Worm (Caenorhabditis elegans) whole organism, L1 larva: ENCODE results near the gene cyn-13.

Source experiments
- C16A3.4 ChIP-seq: fragments of 150-350 bp; optimal IDR thresholded peaks from 2 replicates; lab custom pipeline; 2014; ENCODE audit warnings: missing biosample characterization, missing genetic modification characterization
- C34B4.2 ChIP-seq: sonication (generic microtip); optimal IDR thresholded peaks from 2 replicates; lab custom pipeline; 2017; ENCODE audit warnings: mild to moderate bottlenecking, missing genetic modification characterization, missing compliant biosample characterization
- F16B12.6 ChIP-seq: fragments of 150-350 bp; optimal IDR thresholded peaks from 2 replicates; lab custom pipeline; 2014; ENCODE audit warnings: missing biosample characterization, missing genetic modification characterization
- aly-2 ChIP-seq: fragments of 150-350 bp; optimal IDR thresholded peaks from 2 replicates; lab custom pipeline; 2014; ENCODE audit warnings: missing biosample characterization, missing genetic modification characterization
- blmp-1 ChIP-seq: fragments of 150-350 bp; optimal IDR thresholded peaks from 2 replicates; lab custom pipeline; 2014; ENCODE audit warnings: missing biosample characterization, missing genetic modification characterization
- ceh-63 ChIP-seq: fragments of 200-800 bp; sonication (Bioruptor generic); optimal IDR thresholded peaks from 2 replicates; lab custom pipeline; 2018; ENCODE audit warnings: mild to moderate bottlenecking, missing genetic modification characterization, missing compliant biosample characterization
- ceh-8 ChIP-seq: fragments of 200-800 bp; sonication (Bioruptor generic); optimal IDR thresholded peaks from 2 replicates; lab custom pipeline; 2018; ENCODE audit warnings: mild to moderate bottlenecking, missing genetic modification characterization, moderate library complexity, missing compliant biosample characterization
- ceh-82 ChIP-seq, 3 experiments: fragments of 150-350 bp in 1 of 3; sonication (generic microtip) in 2 of 3; optimal IDR thresholded peaks; 2 replicates each; lab custom pipeline; 2014 to 2017; ENCODE audit warnings: missing biosample characterization in 3 of 3, missing genetic modification characterization in 3 of 3
- dpl-1 ChIP-seq, 3 experiments: fragments of 150-350 bp in 2 of 3; sonication (generic microtip) in 1 of 3; optimal IDR thresholded peaks; 2 replicates each; lab custom pipeline; 2014 to 2017; ENCODE audit warnings: missing biosample characterization in 3 of 3, missing genetic modification characterization in 3 of 3, missing genetic modification reagents in 3 of 3
- dsc-1 ChIP-seq: sonication (generic microtip); optimal IDR thresholded peaks from 2 replicates; lab custom pipeline; 2016; ENCODE audit warnings: mild to moderate bottlenecking, missing genetic modification characterization, missing compliant biosample characterization
- efl-1 ChIP-seq, 4 experiments: fragments of 150-350 bp; optimal IDR thresholded peaks in 3 of 4; peaks in 1 of 4; 1 replicate in 1 of 4; 2 replicates in 3 of 4; lab custom pipeline; 2014; ENCODE audit warnings: missing biosample characterization in 2 of 4, missing genetic modification characterization in 2 of 4, missing genetic modification reagents in 2 of 4
- egl-27 ChIP-seq, 2 experiments: fragments of 150-350 bp in 1 of 2; sonication (generic microtip); optimal IDR thresholded peaks; 3 replicates each; lab custom pipeline; 2017 to 2018; ENCODE audit warnings: missing biosample characterization in 2 of 2, missing genetic modification characterization in 2 of 2, missing genetic modification reagents in 2 of 2
- elt-3 ChIP-seq, 6 experiments: fragments of 150-350 bp in 1 of 6; sonication (generic microtip); optimal IDR thresholded peaks; 2 replicates each; lab custom pipeline; 2017 to 2018; ENCODE audit warnings: missing biosample characterization in 6 of 6, missing genetic modification characterization in 6 of 6, inconsistent platforms in 1 of 6
- fkh-4 ChIP-seq: sonication (generic microtip); optimal IDR thresholded peaks from 2 replicates; lab custom pipeline; 2016; ENCODE audit warnings: missing compliant biosample characterization, missing genetic modification characterization, borderline replicate concordance
- fkh-8 ChIP-seq: sonication (generic microtip); optimal IDR thresholded peaks from 2 replicates; lab custom pipeline; 2016; ENCODE audit warnings: mild to moderate bottlenecking, missing genetic modification characterization, missing compliant biosample characterization
- lin-13 ChIP-seq: fragments of 150-350 bp; optimal IDR thresholded peaks from 2 replicates; lab custom pipeline; 2014; ENCODE audit warnings: missing biosample characterization, missing genetic modification reagents, missing genetic modification characterization
- lin-14 ChIP-seq: fragments of 200-800 bp; sonication (Bioruptor generic); optimal IDR thresholded peaks from 2 replicates; lab custom pipeline; 2018; ENCODE audit warnings: mild to moderate bottlenecking, missing genetic modification characterization, moderate library complexity, missing compliant biosample characterization
- lin-15B ChIP-seq: fragments of 150-350 bp; sonication (generic microtip); optimal IDR thresholded peaks from 3 replicates; lab custom pipeline; 2014; ENCODE audit warnings: missing biosample characterization, missing genetic modification characterization
- lin-35 ChIP-seq, 2 experiments: fragments of 150-350 bp; optimal IDR thresholded peaks; 2 replicates each; lab custom pipeline; 2014; ENCODE audit warnings: missing biosample characterization in 2 of 2, missing genetic modification characterization in 2 of 2, missing genetic modification reagents in 2 of 2
- lin-39 ChIP-seq: fragments of 150-350 bp; optimal IDR thresholded peaks from 2 replicates; lab custom pipeline; 2014; ENCODE audit warnings: missing biosample characterization, missing genetic modification reagents, missing genetic modification characterization
- lir-3 ChIP-seq: sonication (generic microtip); optimal IDR thresholded peaks from 2 replicates; lab custom pipeline; 2016; ENCODE audit warnings: mild to moderate bottlenecking, missing genetic modification characterization, moderate library complexity, missing compliant biosample characterization; ENCODE audit not compliant: poor library complexity
- lsy-2 ChIP-seq, 2 experiments: fragments of 150-350 bp; optimal IDR thresholded peaks; 2 replicates each; lab custom pipeline; 2014; ENCODE audit warnings: missing biosample characterization in 2 of 2, missing genetic modification characterization in 2 of 2
- mdl-1 ChIP-seq, 2 experiments: fragments of 150-350 bp; optimal IDR thresholded peaks; 2 replicates each; lab custom pipeline; 2014 to 2017; ENCODE audit warnings: missing biosample characterization in 2 of 2, missing genetic modification characterization in 2 of 2, inconsistent platforms in 1 of 2
- mef-2 ChIP-seq: fragments of 150-350 bp; optimal IDR thresholded peaks from 2 replicates; lab custom pipeline; 2014; ENCODE audit warnings: missing biosample characterization, missing genetic modification characterization
- mep-1 ChIP-seq: fragments of 150-350 bp; optimal IDR thresholded peaks from 2 replicates; lab custom pipeline; 2014; ENCODE audit warnings: missing biosample characterization, missing genetic modification characterization
- nhr-19 ChIP-seq: fragments of 200-800 bp; sonication (Bioruptor generic); conservative IDR thresholded peaks from 2 replicates; pipeline ENCODE4 v1.3.6; 2022; ENCODE audit warnings: missing genetic modification characterization, missing compliant biosample characterization
- nhr-47 ChIP-seq: sonication (generic microtip); optimal IDR thresholded peaks from 2 replicates; lab custom pipeline; 2016; ENCODE audit warnings: mild to moderate bottlenecking, missing genetic modification characterization, moderate library complexity, missing compliant biosample characterization
- nhr-84 ChIP-seq: sonication (generic microtip); optimal IDR thresholded peaks from 2 replicates; lab custom pipeline; 2017; ENCODE audit warnings: missing biosample characterization, missing genetic modification characterization
- nhr-90 ChIP-seq: sonication (generic microtip); optimal IDR thresholded peaks from 2 replicates; lab custom pipeline; 2016; ENCODE audit warnings: mild to moderate bottlenecking, missing genetic modification characterization, missing compliant biosample characterization; ENCODE audit not compliant: poor library complexity
- pag-3 ChIP-seq: sonication (generic microtip); optimal IDR thresholded peaks from 2 replicates; lab custom pipeline; 2017; ENCODE audit warnings: missing genetic modification characterization, mild to moderate bottlenecking, missing compliant biosample characterization, antibody characterized with exemption, borderline replicate concordance; ENCODE audit not compliant: insufficient read depth
- pax-3 ChIP-seq: fragments of 200-800 bp; sonication (Bioruptor generic); optimal IDR thresholded peaks from 2 replicates; lab custom pipeline; 2018; ENCODE audit warnings: mild to moderate bottlenecking, missing genetic modification characterization, moderate library complexity, missing compliant biosample characterization
- rnt-1 ChIP-seq: sonication (generic microtip); optimal IDR thresholded peaks from 2 replicates; lab custom pipeline; 2016; ENCODE audit warnings: mild to moderate bottlenecking, missing genetic modification characterization, moderate library complexity, missing compliant biosample characterization
- skn-1 ChIP-seq: fragments of 150-350 bp; optimal IDR thresholded peaks from 2 replicates; lab custom pipeline; 2014; ENCODE audit warnings: missing biosample characterization, missing genetic modification characterization
- snpc-4 ChIP-seq: fragments of 150-350 bp; optimal IDR thresholded peaks from 2 replicates; lab custom pipeline; 2014; ENCODE audit warnings: missing biosample characterization, missing genetic modification characterization
- snu-23 ChIP-seq: sonication (generic microtip); optimal IDR thresholded peaks from 2 replicates; lab custom pipeline; 2016; ENCODE audit warnings: missing genetic modification characterization, missing compliant biosample characterization
- tbx-2 ChIP-seq: sonication (generic microtip); optimal IDR thresholded peaks from 2 replicates; lab custom pipeline; 2016; ENCODE audit warnings: missing genetic modification characterization, missing compliant biosample characterization
- tlp-1 ChIP-seq: fragments of 150-350 bp; optimal IDR thresholded peaks from 2 replicates; lab custom pipeline; 2014; ENCODE audit warnings: missing biosample characterization, missing genetic modification characterization
- unc-62 ChIP-seq: fragments of 150-350 bp; optimal IDR thresholded peaks from 2 replicates; lab custom pipeline; 2014; ENCODE audit warnings: missing biosample characterization, missing genetic modification reagents, missing genetic modification characterization
- unc-86 ChIP-seq: sonication (generic microtip); optimal IDR thresholded peaks from 2 replicates; lab custom pipeline; 2016; ENCODE audit warnings: missing genetic modification characterization, missing compliant biosample characterization
- unc-98 ChIP-seq: fragments of 200-800 bp; sonication (Bioruptor generic); IDR thresholded peaks from 2 replicates; pipeline ENCODE4 v1.3.6; 2022; ENCODE audit warnings: missing genetic modification characterization, missing compliant biosample characterization
- xbp-1 ChIP-seq: sonication (generic microtip); optimal IDR thresholded peaks from 2 replicates; lab custom pipeline; 2016; ENCODE audit warnings: missing genetic modification characterization, missing compliant biosample characterization
- zag-1 ChIP-seq: fragments of 150-350 bp; optimal IDR thresholded peaks from 2 replicates; lab custom pipeline; 2014; ENCODE audit warnings: missing biosample characterization, missing genetic modification characterization

cyn-13 gene

DNA sequence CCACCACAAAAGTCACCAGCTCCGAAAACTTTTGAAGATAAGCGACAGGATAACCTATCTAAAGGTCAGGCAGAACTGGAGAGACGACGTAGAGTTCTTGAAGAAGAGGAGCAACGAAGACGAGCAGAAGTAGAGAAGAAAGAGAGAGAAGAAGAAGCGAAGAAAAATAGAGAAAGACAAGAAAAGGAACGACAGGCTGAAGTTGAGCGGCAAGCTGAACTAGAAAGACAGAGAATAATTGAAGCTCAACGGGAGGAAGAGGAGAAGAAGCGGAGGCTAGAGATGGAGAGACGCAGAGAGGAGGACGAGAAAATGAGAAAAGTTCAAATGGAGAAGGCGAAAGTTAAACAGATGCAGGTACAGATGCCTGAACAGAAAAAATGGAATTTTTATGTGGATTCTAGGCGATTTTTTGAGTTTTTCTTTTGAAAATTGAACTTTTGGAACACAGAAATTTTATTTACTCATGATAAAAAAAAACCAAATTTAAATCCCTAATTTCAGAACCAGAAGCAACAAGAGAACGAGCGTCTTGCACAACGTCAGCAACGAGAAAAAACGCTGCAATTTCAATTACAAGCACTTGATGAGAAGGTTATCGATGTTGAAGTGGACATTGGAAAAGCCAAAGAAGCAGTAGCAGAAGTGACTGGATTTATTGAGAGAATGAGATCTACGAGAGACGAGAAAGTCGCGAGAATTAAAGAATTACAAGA is 4.8 kb upstream of the cyn-13 start:
- TF ChIP-seq efl-1 (optimal IDR thresholded peaks at IDR 0.05; lab: Kevin White, UChicago) (peak in 1 of 2 experiments; percentile 16), efl-1 (GFP tag; optimal IDR thresholded peaks at IDR 0.05 in 1 of 2; lab: Kevin White, UChicago) (peak in 1 of 2 experiments; percentile 74), unc-62 (no peak)

DNA sequence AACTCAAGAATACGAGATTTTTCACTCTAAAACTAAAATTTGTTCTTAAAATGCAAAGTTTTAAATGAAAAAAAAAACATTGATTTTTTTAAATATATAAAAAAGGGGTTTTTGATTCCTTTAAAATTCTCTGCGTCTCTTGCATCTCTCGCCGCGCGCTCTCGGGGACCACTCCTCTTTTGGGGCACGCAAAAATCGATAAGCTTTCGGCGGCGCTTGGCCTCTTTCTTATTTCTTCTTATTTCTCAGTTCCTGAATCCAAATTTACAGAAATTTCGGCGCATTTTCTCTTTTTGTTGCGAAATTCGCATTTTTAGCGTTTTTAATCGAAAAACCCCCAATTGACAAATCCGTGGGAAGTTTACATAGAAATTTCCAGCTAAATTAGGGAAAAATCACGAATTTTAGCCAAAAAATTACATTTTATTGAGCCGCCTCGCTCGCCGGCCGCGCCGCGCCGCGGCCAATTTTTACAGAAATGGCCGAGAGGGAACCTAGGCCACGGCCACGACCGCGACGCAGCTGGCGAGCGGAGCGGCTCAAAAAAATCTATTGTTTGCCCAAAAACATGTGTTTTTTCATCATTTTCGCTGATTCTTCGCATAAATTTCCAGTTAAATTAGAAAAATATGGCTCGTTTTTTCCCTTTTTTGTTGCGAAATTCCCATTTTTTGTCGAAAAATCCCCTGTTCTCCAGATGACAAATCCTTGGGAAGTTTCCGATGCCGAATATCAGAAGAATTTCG is 2.7 kb upstream of the cyn-13 start, which contains the start of gene itsn-1:
Gene itsn-1, plus strand, starts transcription at position 696 of the 746 bp plus-strand sequence.
- TF ChIP-seq nhr-84 (tag; lab: Kevin White, UChicago): no peak
- TF ChIP-seq lin-14 (GFP tag; lab: Kevin White, UChicago): peak; percentile 26
- no peak for TF ChIP-seq unc-86 (tag; lab: Kevin White, UChicago)
- no peak for TF ChIP-seq ceh-63 (GFP tag; lab: Kevin White, UChicago)
- no peak for TF ChIP-seq pag-3 (tag; lab: Kevin White, UChicago)
- TF ChIP-seq mdl-1 (tag; optimal IDR thresholded peaks at IDR 0.05; lab: Kevin White, UChicago): no peak
- no peak for TF ChIP-seq C16A3.4 (tag; lab: Kevin White, UChicago)
- no peak for TF ChIP-seq dsc-1 (tag; lab: Kevin White, UChicago)
- no peak for TF ChIP-seq tbx-2 (tag; lab: Kevin White, UChicago)
- TF ChIP-seq xbp-1: no peak
- 0 out of 2 replicates have a peak, but pooled peaks have one; percentile 7 for TF ChIP-seq unc-98 (GFP tag; lab: Robert Waterston, UW)
- no peak for TF ChIP-seq snpc-4 (tag; lab: Kevin White, UChicago)
- no peak for TF ChIP-seq elt-3 (tag; optimal IDR thresholded peaks at IDR 0.05; lab: Kevin White, UChicago)
- TF ChIP-seq ceh-8 (GFP tag; lab: Kevin White, UChicago): no peak
- no peak for TF ChIP-seq nhr-19 (GFP tag; lab: Robert Waterston, UW)
- no peak for TF ChIP-seq lin-39
- TF ChIP-seq lsy-2 (tag; optimal IDR thresholded peaks at IDR 0.05; lab: Kevin White, UChicago): no peak
- no peak for TF ChIP-seq fkh-8 (tag; lab: Kevin White, UChicago)

DNA sequence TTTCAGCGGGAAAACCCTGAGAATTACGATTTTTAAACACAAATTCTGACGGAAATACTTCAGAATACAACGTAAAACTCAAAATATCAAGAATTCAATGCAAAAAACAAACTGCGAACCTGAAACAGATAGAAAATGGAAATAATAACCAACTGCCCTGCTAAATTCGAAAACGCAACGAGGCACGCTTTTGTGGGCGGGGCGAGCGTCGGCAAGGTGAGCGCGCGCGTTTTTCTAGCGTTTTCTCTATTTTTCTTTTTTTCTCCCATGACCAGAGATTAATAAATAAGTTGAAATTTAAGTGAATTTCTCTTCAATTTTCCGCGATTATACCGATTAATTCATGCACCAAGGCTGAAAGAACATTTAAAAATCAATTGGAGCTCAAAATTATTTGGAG is 2.1 kb upstream of the cyn-13 start, which contains the start of gene uaf-2:
Gene uaf-2, minus strand, starts transcription at position 183 of the 400 bp plus-strand sequence.
- TF ChIP-seq lir-3: no peak
- TF ChIP-seq pag-3 (tag; lab: Kevin White, UChicago): no peak
- peak; percentile 18 for TF ChIP-seq mep-1 (tag; lab: Kevin White, UChicago)
- TF ChIP-seq nhr-47 (tag; lab: Kevin White, UChicago): peak; percentile 41
- no peak for TF ChIP-seq pax-3
- TF ChIP-seq zag-1 (tag; lab: Kevin White, UChicago): no peak
- peak in 1 of 2 experiments; percentile 17 for TF ChIP-seq mdl-1 (tag; optimal IDR thresholded peaks at IDR 0.05; lab: Kevin White, UChicago)
- TF ChIP-seq F16B12.6 (tag; lab: Kevin White, UChicago): peak; percentile 6
- peak; percentile 17 to 51 for TF ChIP-seq lin-35 (GFP tag; optimal IDR thresholded peaks at IDR 0.05; lab: Kevin White, UChicago)
- TF ChIP-seq rnt-1: peak; percentile 60
- no peak for TF ChIP-seq mef-2 (tag; lab: Kevin White, UChicago)
- peak; percentile 33 for TF ChIP-seq C16A3.4 (tag; lab: Kevin White, UChicago)
- TF ChIP-seq fkh-4 (tag; lab: Kevin White, UChicago): no peak
- TF ChIP-seq C34B4.2: no peak
- peak in 2 of 3 experiments; percentile 16 to 43 for TF ChIP-seq ceh-82 (tag; optimal IDR thresholded peaks at IDR 0.05; lab: Kevin White, UChicago)
- TF ChIP-seq snu-23: peak; percentile 51
- TF ChIP-seq lsy-2 (tag; optimal IDR thresholded peaks at IDR 0.05; lab: Kevin White, UChicago): peak in 1 of 2 experiments; percentile 52
- peak; percentile 7 for TF ChIP-seq lin-15B (tag; lab: Kevin White, UChicago)
- TF ChIP-seq dpl-1 (GFP tag; optimal IDR thresholded peaks at IDR 0.05; lab: Kevin White, UChicago): peak; percentile 14 to 48 (median 30)
- TF ChIP-seq efl-1 (optimal IDR thresholded peaks at IDR 0.05; lab: Kevin White, UChicago): peak; percentile 42 to 48
- peak; percentile 39 to 91 for TF ChIP-seq efl-1 (GFP tag; optimal IDR thresholded peaks at IDR 0.05 in 1 of 2; lab: Kevin White, UChicago)
- no peak for TF ChIP-seq elt-3 (tag; optimal IDR thresholded peaks at IDR 0.05; lab: Kevin White, UChicago)
- peak; percentile 26 for TF ChIP-seq blmp-1 (tag; lab: Kevin White, UChicago)
- TF ChIP-seq unc-62: no peak
- peak; percentile 5 for TF ChIP-seq nhr-90 (tag; lab: Kevin White, UChicago)
- 0 out of 2 replicates have a peak, but pooled peaks have one; percentile 23 for TF ChIP-seq nhr-19 (GFP tag; lab: Robert Waterston, UW)
- TF ChIP-seq egl-27 (tag; optimal IDR thresholded peaks at IDR 0.05; lab: Kevin White, UChicago): no peak
- no peak for TF ChIP-seq tlp-1 (tag; lab: Kevin White, UChicago)
- no peak for TF ChIP-seq aly-2 (tag; lab: Kevin White, UChicago)
- no peak for TF ChIP-seq unc-98 (GFP tag; lab: Robert Waterston, UW)
- peak; percentile 7 for TF ChIP-seq tbx-2 (tag; lab: Kevin White, UChicago)
- no peak for TF ChIP-seq lin-13 (GFP tag; lab: Kevin White, UChicago)
- TF ChIP-seq skn-1 (tag; lab: Kevin White, UChicago): peak; percentile 10
